Worm (Caenorhabditis elegans) whole organism, L4 larva: ENCODE measurements around the gene cct-1.

Experiments
- F44E2.7 ChIP-seq: fragments of 200-800 bp; sonication (Bioruptor generic); IDR thresholded peaks from 2 replicates; pipeline ENCODE4 v2.1.2; 2022; ENCODE audit warnings: missing genetic modification characterization, missing compliant biosample characterization
- F49E8.2 ChIP-seq: sonication (generic microtip); optimal IDR thresholded peaks from 2 replicates; lab custom pipeline; 2016; ENCODE audit warnings: missing compliant biosample characterization, mild to moderate bottlenecking, missing genetic modification characterization, borderline replicate concordance
- T26A8.4 ChIP-seq: fragments of 200-800 bp; sonication (Bioruptor generic); IDR thresholded peaks from 2 replicates; pipeline ENCODE4 v1.3.6; 2022; ENCODE audit warnings: missing genetic modification characterization, missing compliant biosample characterization
- Y48G9A.11 ChIP-seq: fragments of 200-800 bp; sonication (Bioruptor generic); IDR thresholded peaks from 2 replicates; pipeline ENCODE4 v1.3.6; 2022; ENCODE audit warnings: missing genetic modification reagents, missing genetic modification characterization, missing compliant biosample characterization
- Y75B8A.6 ChIP-seq: fragments of 200-800 bp; sonication (Bioruptor generic); IDR thresholded peaks from 2 replicates; pipeline ENCODE4 v1.3.6; 2022; ENCODE audit warnings: missing genetic modification reagents, missing genetic modification characterization, missing compliant biosample characterization
- ZK337.2 ChIP-seq: fragments of 200-800 bp; sonication (Bioruptor generic); IDR thresholded peaks from 2 replicates; pipeline ENCODE4 v1.3.6; 2022; ENCODE audit warnings: missing genetic modification reagents, missing genetic modification characterization, missing compliant biosample characterization
- aly-2 ChIP-seq: sonication (generic microtip); optimal IDR thresholded peaks from 2 replicates; lab custom pipeline; 2018; ENCODE audit warnings: missing biosample characterization, missing genetic modification characterization
- ceh-44 ChIP-seq: fragments of 200-800 bp; sonication (Bioruptor generic); IDR thresholded peaks from 2 replicates; pipeline ENCODE4 v1.3.6; 2022; ENCODE audit warnings: missing genetic modification reagents, missing genetic modification characterization, missing compliant biosample characterization
- ceh-62 ChIP-seq: sonication (generic microtip); optimal IDR thresholded peaks from 2 replicates; lab custom pipeline; 2017; ENCODE audit warnings: missing biosample characterization, missing genetic modification characterization
- ctbp-1 ChIP-seq: fragments of 200-800 bp; sonication (Bioruptor generic); IDR thresholded peaks from 2 replicates; pipeline ENCODE4 v1.3.6; 2022; ENCODE audit warnings: missing genetic modification reagents, missing genetic modification characterization, missing compliant biosample characterization
- daf-16 ChIP-seq, 3 experiments: sonication (generic microtip); optimal IDR thresholded peaks; 2 replicates each; lab custom pipeline; 2016 to 2017; ENCODE audit warnings: missing genetic modification characterization in 3 of 3, missing genetic modification reagents in 3 of 3, mild to moderate bottlenecking in 2 of 3, missing compliant biosample characterization in 2 of 3, missing biosample characterization in 1 of 3, moderate library complexity in 1 of 3
- daf-8 ChIP-seq: fragments of 200-800 bp; sonication (Bioruptor generic); IDR thresholded peaks from 2 replicates; pipeline ENCODE4 v1.3.6; 2022; ENCODE audit warnings: missing genetic modification characterization, missing compliant biosample characterization
- dmd-9 ChIP-seq: fragments of 200-800 bp; sonication (Bioruptor generic); IDR thresholded peaks from 2 replicates; pipeline ENCODE4 v1.3.6; 2022; ENCODE audit warnings: missing genetic modification reagents, missing genetic modification characterization, missing compliant biosample characterization
- dpl-1 ChIP-seq: fragments of 150-350 bp; optimal IDR thresholded peaks from 2 replicates; lab custom pipeline; 2014; ENCODE audit warnings: missing biosample characterization, missing genetic modification reagents, missing genetic modification characterization
- egl-43 ChIP-seq: fragments of 200-800 bp; sonication (Bioruptor generic); IDR thresholded peaks from 2 replicates; pipeline ENCODE4 v1.3.6; 2022; ENCODE audit warnings: missing genetic modification reagents, missing genetic modification characterization, missing compliant biosample characterization
- fos-1 ChIP-seq: fragments of 150-350 bp; optimal IDR thresholded peaks from 2 replicates; lab custom pipeline; 2014; ENCODE audit warnings: missing biosample characterization, missing genetic modification characterization
- jun-1 ChIP-seq: fragments of 150-350 bp; optimal IDR thresholded peaks from 2 replicates; lab custom pipeline; 2014; ENCODE audit warnings: missing biosample characterization, missing genetic modification reagents, missing genetic modification characterization
- lin-1 ChIP-seq: fragments of 200-800 bp; sonication (Bioruptor generic); IDR thresholded peaks from 2 replicates; pipeline ENCODE4 v1.3.6; 2022; ENCODE audit warnings: missing genetic modification reagents, missing genetic modification characterization, missing compliant biosample characterization
- lin-38 ChIP-seq: fragments of 200-800 bp; sonication (Bioruptor generic); IDR thresholded peaks from 2 replicates; pipeline ENCODE4 v1.3.6; 2022; ENCODE audit warnings: missing genetic modification reagents, missing genetic modification characterization, missing compliant biosample characterization
- mes-2 ChIP-seq: sonication (generic microtip); optimal IDR thresholded peaks from 2 replicates; lab custom pipeline; 2016; ENCODE audit warnings: missing genotype, mild to moderate bottlenecking, missing genetic modification characterization, missing compliant biosample characterization; ENCODE audit not compliant: poor library complexity, severe bottlenecking
- nhr-102 ChIP-seq: sonication (generic microtip); optimal IDR thresholded peaks from 2 replicates; lab custom pipeline; 2016; ENCODE audit warnings: mild to moderate bottlenecking, missing genetic modification characterization, moderate library complexity, missing compliant biosample characterization
- nhr-111 ChIP-seq: fragments of 200-800 bp; sonication (Bioruptor generic); optimal IDR thresholded peaks from 2 replicates; lab custom pipeline; 2018; ENCODE audit warnings: mild to moderate bottlenecking, missing genetic modification characterization, missing compliant biosample characterization
- nhr-41 ChIP-seq: fragments of 200-800 bp; sonication (Bioruptor generic); IDR thresholded peaks from 2 replicates; pipeline ENCODE4 v1.3.6; 2022; ENCODE audit warnings: missing genetic modification reagents, missing genetic modification characterization, missing compliant biosample characterization
- nhr-48 ChIP-seq: sonication (generic microtip); optimal IDR thresholded peaks from 2 replicates; lab custom pipeline; 2016; ENCODE audit warnings: mild to moderate bottlenecking, missing genetic modification characterization, missing compliant biosample characterization
- pqm-1 ChIP-seq: sonication (generic microtip); optimal IDR thresholded peaks from 2 replicates; lab custom pipeline; 2017; ENCODE audit warnings: missing biosample characterization, missing genetic modification characterization
- skn-1 ChIP-seq: fragments of 150-350 bp; optimal IDR thresholded peaks from 2 replicates; lab custom pipeline; 2014; ENCODE audit warnings: missing biosample characterization, missing genetic modification characterization
- snpc-1.2 ChIP-seq: fragments of 200-800 bp; sonication (Bioruptor generic); IDR thresholded peaks from 2 replicates; pipeline ENCODE4 v1.3.6; 2022; ENCODE audit warnings: missing genetic modification reagents, missing genetic modification characterization, missing compliant biosample characterization
- tra-1 ChIP-seq: fragments of 200-800 bp; sonication (Bioruptor generic); IDR thresholded peaks from 2 replicates; pipeline ENCODE4 v1.3.6; 2022; ENCODE audit warnings: missing genetic modification reagents, missing genetic modification characterization, missing compliant biosample characterization
- unc-130 ChIP-seq: sonication (generic microtip); optimal IDR thresholded peaks from 2 replicates; lab custom pipeline; 2016; ENCODE audit warnings: missing genetic modification reagents, missing genetic modification characterization, missing compliant biosample characterization
- unc-62 ChIP-seq, 3 experiments: fragments of 150-350 bp in 1 of 3; sonication (generic microtip); optimal IDR thresholded peaks in 2 of 3; peaks in 1 of 3; 1 replicate in 1 of 3; 2 replicates in 2 of 3; lab custom pipeline; 2014 to 2017; ENCODE audit warnings: missing biosample characterization in 3 of 3, missing genetic modification characterization in 3 of 3, missing genetic modification reagents in 3 of 3, missing genotype in 1 of 3
- vab-7 ChIP-seq: fragments of 200-800 bp; sonication (Bioruptor generic); IDR thresholded peaks from 2 replicates; pipeline ENCODE4 v1.3.6; 2022; ENCODE audit warnings: missing genetic modification reagents, missing genetic modification characterization, missing compliant biosample characterization
- zag-1 ChIP-seq: fragments of 150-350 bp; optimal IDR thresholded peaks from 2 replicates; lab custom pipeline; 2014; ENCODE audit warnings: missing biosample characterization, missing genetic modification characterization
- zfp-3 ChIP-seq: fragments of 200-800 bp; sonication (Bioruptor generic); conservative IDR thresholded peaks from 2 replicates; pipeline ENCODE4 v1.3.6; 2022; ENCODE audit warnings: missing genetic modification reagents, missing genetic modification characterization, missing compliant biosample characterization

Gene cct-1

ce11 chrII:8180281-8180680 lies 5.0 kb upstream of the cct-1 start, which contains the start of gene T05C12.4:
TSS of gene T05C12.4 (minus strand) at chrII:8180381.
- TF ChIP-seq ZK337.2 (GFP tag; lab: Robert Waterston, UW) (no peak), zag-1 (tag; lab: Kevin White, UChicago) (no peak), jun-1 (tag; lab: Kevin White, UChicago) (no peak), nhr-102 (tag; lab: Kevin White, UChicago) (no peak), ceh-62 (tag; lab: Kevin White, UChicago) (no peak), zfp-3 (no peak)

- no peak for TF ChIP-seq F49E8.2 (tag; lab: Kevin White, UChicago)
- TF ChIP-seq, all 104 proteins: peak for 0
Measured at ce11 chrII:8181437-8181836, 3.8 kb upstream of the cct-1 start, which contains the start of gene dylt-3. TSS of gene dylt-3 (plus strand) at chrII:8181737.

ce11 chrII:8187516-8187915 lies 2.3 kb downstream of the cct-1 start:
- TF ChIP-seq nhr-111 (GFP tag; lab: Kevin White, UChicago) (peak; percentile 29), ctbp-1 (peak; percentile 26; the same call in 1 of the 2 replicates), fos-1 (tag; lab: Kevin White, UChicago) (no peak), lin-38 (GFP tag; lab: Robert Waterston, UW) (peak; percentile 54; the same call in 1 of the 2 replicates), F49E8.2 (tag; lab: Kevin White, UChicago) (peak; percentile 6), lin-1 (GFP tag; lab: Robert Waterston, UW) (0 out of 2 replicates have a peak, but pooled peaks have one; percentile 9)

- TF ChIP-seq daf-16 (GFP tag; optimal IDR thresholded peaks at IDR 0.05; lab: Kevin White, UChicago) (no peak), daf-16 (tag; optimal IDR thresholded peaks at IDR 0.05; lab: Kevin White, UChicago) (no peak), vab-7 (GFP tag; lab: Robert Waterston, UW) (no peak), ceh-44 (GFP tag; lab: Robert Waterston, UW) (no peak), ZK337.2 (GFP tag; lab: Robert Waterston, UW) (no peak), nhr-41 (no peak), F44E2.7 (GFP tag; lab: Robert Waterston, UW) (no peak), mes-2 (no peak), nhr-48 (tag; lab: Kevin White, UChicago) (no peak), unc-130 (GFP tag; lab: Kevin White, UChicago) (no peak), egl-43 (GFP tag; lab: Robert Waterston, UW) (no peak)
Measured at ce11 chrII:8190455-8190854, 5.2 kb downstream of the cct-1 start, which contains the start of gene T05C12.8. TSS of gene T05C12.8 (minus strand) at chrII:8190555.

- no peak for TF ChIP-seq skn-1
- TF ChIP-seq ZK337.2 (GFP tag; lab: Robert Waterston, UW) = no peak
- no peak for TF ChIP-seq daf-8 (GFP tag; lab: Robert Waterston, UW)
- TF ChIP-seq T26A8.4 = no peak
- TF ChIP-seq dmd-9 (GFP tag; lab: Robert Waterston, UW) = no peak
- TF ChIP-seq Y48G9A.11 (GFP tag; lab: Robert Waterston, UW) = no peak
- no peak for TF ChIP-seq Y75B8A.6
- no peak for TF ChIP-seq tra-1
- TF ChIP-seq, all 104 proteins: peak for 0
Measured at ce11 chrII:8193126-8193525, 7.9 kb downstream of the cct-1 start, which contains the start of gene T05C12.9. TSS of gene T05C12.9 (minus strand) at chrII:8193226.

ce11 chrII:8193922-8194321 lies 8.7 kb downstream of the cct-1 start:
- TF ChIP-seq dpl-1 (GFP tag; lab: Kevin White, UChicago) = no peak
- no peak for TF ChIP-seq aly-2 (tag; lab: Kevin White, UChicago)
- no peak for TF ChIP-seq snpc-1.2 (GFP tag; lab: Robert Waterston, UW)
- TF ChIP-seq unc-62 (GFP tag; optimal IDR thresholded peaks at IDR 0.05 in 1 of 2; lab: Kevin White, UChicago) = peak in 1 of 2 experiments; percentile 49
- no peak for TF ChIP-seq unc-62 (tag; optimal IDR thresholded peaks at IDR 0.05; lab: Kevin White, UChicago)
- no peak for TF ChIP-seq pqm-1 (tag; lab: Kevin White, UChicago)
